Worm (Caenorhabditis elegans): Measurements from ENCODE around the gene R05D8.7.

R05D8.7 gene

DNA sequence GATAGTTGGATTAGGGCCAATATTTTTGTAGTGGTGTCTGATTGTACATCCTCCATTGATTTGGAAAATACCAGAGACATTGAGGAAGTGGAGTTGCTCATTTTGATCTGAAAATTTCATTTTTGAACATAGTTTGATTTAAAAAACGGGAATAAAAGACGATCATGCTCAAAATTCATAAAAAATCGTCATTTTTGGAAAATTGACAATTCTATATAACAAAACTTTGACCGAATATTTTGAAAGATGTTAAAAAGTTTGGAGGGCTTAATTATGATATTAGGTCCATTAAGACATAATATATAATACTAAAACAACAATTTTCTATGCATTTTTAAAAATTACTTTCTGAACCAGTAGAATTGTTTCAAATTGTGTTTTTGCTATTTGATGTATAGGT is 3.6 kb downstream of the R05D8.7 start, which contains the start of gene srg-58:
Gene srg-58 (minus strand): TSS at position 101 of the 400 bp plus-strand sequence.
- TF ChIP-seq elt-1 (tag; optimal IDR thresholded peaks at IDR 0.05) (no peak), nfya-1 (tag; optimal IDR thresholded peaks at IDR 0.05; ENCODE audit: insufficient read depth) (no peak), nhr-43 (tag; optimal IDR thresholded peaks at IDR 0.05; ENCODE audit: poor library complexity, severe bottlenecking) (no peak), mml-1 (tag; optimal IDR thresholded peaks at IDR 0.05) (no peak), ztf-4 (tag; optimal IDR thresholded peaks at IDR 0.05) (no peak), R02D3.7 (tag; optimal IDR thresholded peaks at IDR 0.05) (no peak), sea-2 (GFP tag; optimal IDR thresholded peaks at IDR 0.05) (no peak), fos-1 (tag; optimal IDR thresholded peaks at IDR 0.05) (no peak), fkh-2 (tag; optimal IDR thresholded peaks at IDR 0.05) (no peak), unc-62 (GFP tag; optimal IDR thresholded peaks at IDR 0.05) (no peak), skn-1 (tag; optimal IDR thresholded peaks at IDR 0.05) (no peak), zag-1 (tag; optimal IDR thresholded peaks at IDR 0.05) (no peak), tbx-2 (tag; optimal IDR thresholded peaks at IDR 0.05) (no peak), nhr-25 (tag; optimal IDR thresholded peaks at IDR 0.05) (no peak), daf-12 (tag; optimal IDR thresholded peaks at IDR 0.05) (no peak), hmg-11 (tag; optimal IDR thresholded peaks at IDR 0.05) (no peak)

- TF ChIP-seq sea-2 (GFP tag; optimal IDR thresholded peaks at IDR 0.05) (no peak), ceh-82 (tag; optimal IDR thresholded peaks at IDR 0.05) (no peak), lin-15B (tag; optimal IDR thresholded peaks at IDR 0.05) (no peak)
Observed at ce11 chrV:2758437-2758836, 4.6 kb downstream of the R05D8.7 start.

DNA sequence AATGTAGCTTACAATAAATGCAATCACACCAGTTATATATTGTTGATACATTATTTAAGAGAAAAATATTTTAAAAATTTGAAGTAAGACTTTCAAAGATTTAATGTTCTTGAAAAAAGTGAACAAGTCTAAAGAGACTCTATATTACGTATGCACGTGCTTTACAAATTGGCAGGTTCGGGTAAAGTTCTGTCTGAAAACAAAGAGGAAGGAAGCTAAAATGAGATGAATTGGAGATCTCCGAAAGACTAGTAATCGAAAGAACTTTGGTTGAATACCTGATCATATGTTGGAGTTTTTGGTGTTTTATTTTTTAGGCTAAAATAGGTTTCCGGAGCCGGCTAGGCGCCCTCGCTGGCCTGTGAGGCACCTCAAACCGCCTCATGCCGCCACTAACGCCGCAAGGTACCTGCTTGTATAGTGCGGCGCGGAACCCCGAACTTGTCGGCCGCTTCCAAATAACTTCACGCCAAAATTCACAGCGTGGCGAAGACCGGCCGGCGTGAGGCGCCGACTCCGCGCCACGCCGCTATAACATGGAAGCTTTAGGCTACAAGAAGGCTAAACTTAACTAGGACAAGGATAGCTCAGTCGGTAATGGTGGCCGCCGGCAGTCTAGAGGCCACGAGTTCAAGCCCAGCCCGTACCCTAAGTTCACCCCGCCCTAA is 5.6 kb downstream of the R05D8.7 start, which contains the start of gene srx-28:
Gene srx-28 (minus strand): TSS at position 51 of the 668 bp plus-strand sequence.
- TF ChIP-seq aly-2 (tag; optimal IDR thresholded peaks at IDR 0.05): no peak
- TF ChIP-seq egl-5 (tag; optimal IDR thresholded peaks at IDR 0.05): no peak

ce11 chrV:2753007-2753406 is 10.0 kb downstream of the R05D8.7 start, which contains the start of gene srx-26:
Gene srx-26, minus strand, starts transcription at chrV:2753107.
- TF ChIP-seq nhr-76 (tag; optimal IDR thresholded peaks at IDR 0.05) (no peak), ceh-82 (tag; optimal IDR thresholded peaks at IDR 0.05) (no peak), egl-27 (tag; optimal IDR thresholded peaks at IDR 0.05) (no peak), ztf-11 (tag; optimal IDR thresholded peaks at IDR 0.05) (no peak), hmg-11 (tag; optimal IDR thresholded peaks at IDR 0.05) (no peak), nhr-77 (tag; optimal IDR thresholded peaks at IDR 0.05) (no peak), elt-2 (tag; optimal IDR thresholded peaks at IDR 0.05) (no peak), lsy-12 (tag; optimal IDR thresholded peaks at IDR 0.05) (no peak), R02D3.7 (tag; optimal IDR thresholded peaks at IDR 0.05) (no peak), lin-15B (tag; optimal IDR thresholded peaks at IDR 0.05) (no peak)

- TF ChIP-seq nhr-28 (tag; optimal IDR thresholded peaks at IDR 0.05) (no peak), nhr-43 (tag; optimal IDR thresholded peaks at IDR 0.05; ENCODE audit: poor library complexity, severe bottlenecking) (no peak), aly-2 (tag; optimal IDR thresholded peaks at IDR 0.05) (no peak), nhr-76 (tag; optimal IDR thresholded peaks at IDR 0.05) (no peak)
Observed at ce11 chrV:2750006-2750405, 13.0 kb downstream of the R05D8.7 start, which contains the start of gene srx-24. Gene srx-24, minus strand, starts transcription at chrV:2750106.

DNA sequence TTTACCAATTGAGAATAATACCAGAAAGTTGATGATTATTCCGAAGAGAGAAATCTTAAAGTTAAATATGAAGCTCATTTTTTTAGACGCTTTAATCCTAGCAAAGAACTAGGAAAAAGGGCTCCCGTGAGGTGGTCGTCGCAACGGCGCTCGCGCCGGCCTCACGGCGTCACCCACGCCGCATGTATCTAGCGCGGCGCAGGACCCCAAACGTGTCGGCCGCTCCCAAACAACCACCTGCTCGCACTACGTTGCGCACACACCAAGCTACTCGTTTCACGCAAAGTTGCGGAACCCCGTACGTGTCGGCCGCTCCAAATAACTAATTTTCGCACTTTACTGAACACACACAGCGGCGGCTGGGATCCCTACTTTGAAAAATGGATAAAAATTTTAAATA is 16.6 kb downstream of the R05D8.7 start:
- TF ChIP-seq ceh-28 (tag; optimal IDR thresholded peaks at IDR 0.05) (no peak), nhr-23 (tag; optimal IDR thresholded peaks at IDR 0.05) (no peak), nhr-76 (tag; optimal IDR thresholded peaks at IDR 0.05) (no peak), fkh-10 (GFP tag; optimal IDR thresholded peaks at IDR 0.05) (no peak), eor-1 (tag; optimal IDR thresholded peaks at IDR 0.05) (no peak), nhr-28 (tag; optimal IDR thresholded peaks at IDR 0.05) (no peak), ztf-4 (tag; optimal IDR thresholded peaks at IDR 0.05) (no peak), fkh-2 (tag; optimal IDR thresholded peaks at IDR 0.05) (no peak), daf-12 (tag; optimal IDR thresholded peaks at IDR 0.05) (no peak), lsy-12 (tag; optimal IDR thresholded peaks at IDR 0.05) (no peak)
